Worm (Caenorhabditis elegans): ENCODE results near the gene taf-2.

ce11 chrIV:3597356-3597755 lies 3.9 kb upstream of the taf-2 start:
- TF ChIP-seq T22C8.4 (GFP tag; IDR thresholded peaks at IDR 0.05) (no peak), ztf-29 (GFP tag; IDR thresholded peaks at IDR 0.05) (no peak), flt-1 (GFP tag; IDR thresholded peaks at IDR 0.05) (no peak), klf-2 (GFP tag; conservative IDR thresholded peaks at IDR 0.05) (no peak), med-1 (GFP tag; optimal IDR thresholded peaks at IDR 0.05; ENCODE audit: insufficient read depth) (no peak), tab-1 (GFP tag; IDR thresholded peaks at IDR 0.05) (no peak), ztf-23 (GFP tag; IDR thresholded peaks at IDR 0.05) (no peak), ref-1 (GFP tag; conservative IDR thresholded peaks at IDR 0.05) (no peak), cog-1 (tag; optimal IDR thresholded peaks at IDR 0.05) (no peak)

All from whole organism, midembryonic.